Worm (Caenorhabditis elegans) whole organism, L2 larva: ENCODE measurements around the gene gfi-3.

Source experiments
- C34F6.9 ChIP-seq: fragments of 150-350 bp; optimal IDR thresholded peaks from 2 replicates; lab custom pipeline; 2014; ENCODE audit warnings: missing biosample characterization, missing genetic modification characterization
- F13H6.1 ChIP-seq: sonication (generic microtip); optimal IDR thresholded peaks from 2 replicates; lab custom pipeline; 2016; ENCODE audit warnings: missing genetic modification characterization, missing compliant biosample characterization
- R02D3.7 ChIP-seq: fragments of 150-350 bp; optimal IDR thresholded peaks from 2 replicates; lab custom pipeline; 2014; ENCODE audit warnings: missing biosample characterization, missing genetic modification characterization
- Y55F3AM.14 ChIP-seq: fragments of 200-800 bp; sonication (Bioruptor generic); optimal IDR thresholded peaks from 2 replicates; lab custom pipeline; 2018; ENCODE audit warnings: mild to moderate bottlenecking, missing genetic modification characterization, missing compliant biosample characterization
- ZK546.5 ChIP-seq: sonication (generic microtip); optimal IDR thresholded peaks from 2 replicates; lab custom pipeline; 2017; ENCODE audit warnings: missing biosample characterization, missing genetic modification characterization
- alr-1 ChIP-seq: fragments of 150-350 bp; optimal IDR thresholded peaks from 2 replicates; lab custom pipeline; 2014; ENCODE audit warnings: missing biosample characterization, missing genetic modification characterization
- aly-2 ChIP-seq: fragments of 150-350 bp; optimal IDR thresholded peaks from 2 replicates; lab custom pipeline; 2014; ENCODE audit warnings: missing biosample characterization, missing genetic modification characterization
- ama-1 ChIP-seq: fragments of 150-350 bp; optimal IDR thresholded peaks from 2 replicates; lab custom pipeline; 2018; ENCODE audit warnings: inconsistent platforms
- blmp-1 ChIP-seq: sonication (generic microtip); optimal IDR thresholded peaks from 2 replicates; lab custom pipeline; 2017; ENCODE audit warnings: missing genetic modification characterization, mild to moderate bottlenecking, missing compliant biosample characterization, antibody characterized with exemption, moderate library complexity; ENCODE audit not compliant: insufficient read depth
- ceh-16 ChIP-seq: fragments of 150-350 bp; optimal IDR thresholded peaks from 2 replicates; lab custom pipeline; 2014; ENCODE audit warnings: missing biosample characterization, missing genetic modification characterization
- ceh-82 ChIP-seq: fragments of 150-350 bp; optimal IDR thresholded peaks from 2 replicates; lab custom pipeline; 2014; ENCODE audit warnings: missing biosample characterization, missing genetic modification characterization
- crh-2 ChIP-seq: sonication (generic microtip); optimal IDR thresholded peaks from 2 replicates; lab custom pipeline; 2017; ENCODE audit warnings: missing biosample characterization, missing genetic modification characterization
- dmd-4 ChIP-seq: sonication (generic microtip); optimal IDR thresholded peaks from 2 replicates; lab custom pipeline; 2017; ENCODE audit warnings: missing biosample characterization, missing genetic modification characterization
- egl-27 ChIP-seq: sonication (generic microtip); optimal IDR thresholded peaks from 3 replicates; lab custom pipeline; 2017; ENCODE audit warnings: missing biosample characterization, missing genetic modification reagents, missing genetic modification characterization
- elt-3 ChIP-seq: sonication (generic microtip); optimal IDR thresholded peaks from 2 replicates; lab custom pipeline; 2017; ENCODE audit warnings: missing biosample characterization, missing genetic modification characterization
- fos-1 ChIP-seq: fragments of 150-350 bp; optimal IDR thresholded peaks from 2 replicates; lab custom pipeline; 2014; ENCODE audit warnings: missing biosample characterization, missing genetic modification characterization
- gmeb-1 ChIP-seq: fragments of 150-350 bp; optimal IDR thresholded peaks from 2 replicates; lab custom pipeline; 2014; ENCODE audit warnings: missing biosample characterization, missing genetic modification characterization
- lin-11 ChIP-seq: fragments of 150-350 bp; sonication (generic microtip); optimal IDR thresholded peaks from 2 replicates; lab custom pipeline; 2014; ENCODE audit warnings: missing biosample characterization, missing genetic modification characterization, inconsistent platforms, mixed read lengths
- lin-39 ChIP-seq: fragments of 150-350 bp; optimal IDR thresholded peaks from 2 replicates; lab custom pipeline; 2014; ENCODE audit warnings: missing biosample characterization, missing genetic modification reagents, missing genetic modification characterization
- lsy-2 ChIP-seq, 2 experiments: fragments of 150-350 bp in 1 of 2; sonication (generic microtip) in 1 of 2; optimal IDR thresholded peaks; 2 replicates each; lab custom pipeline; 2014 to 2017; ENCODE audit warnings: missing biosample characterization in 2 of 2, missing genetic modification characterization in 2 of 2
- mab-5 ChIP-seq: fragments of 150-350 bp; optimal IDR thresholded peaks from 2 replicates; lab custom pipeline; 2014; ENCODE audit warnings: missing biosample characterization, missing genetic modification characterization
- mbf-1 ChIP-seq: sonication (generic microtip); optimal IDR thresholded peaks from 2 replicates; lab custom pipeline; 2017; ENCODE audit warnings: missing biosample characterization, missing genetic modification characterization
- mdl-1 ChIP-seq, 2 experiments: fragments of 150-350 bp in 1 of 2; sonication (generic microtip) in 1 of 2; optimal IDR thresholded peaks; 2 replicates each; lab custom pipeline; 2017; ENCODE audit warnings: missing biosample characterization in 2 of 2, missing genetic modification characterization in 2 of 2
- nhr-10 ChIP-seq: sonication (generic microtip); optimal IDR thresholded peaks from 2 replicates; lab custom pipeline; 2017; ENCODE audit warnings: missing biosample characterization, missing genetic modification characterization
- nhr-11 ChIP-seq: fragments of 150-350 bp; optimal IDR thresholded peaks from 2 replicates; lab custom pipeline; 2014; ENCODE audit warnings: missing biosample characterization, missing genetic modification characterization
- nhr-12 ChIP-seq: fragments of 150-350 bp; optimal IDR thresholded peaks from 2 replicates; lab custom pipeline; 2014; ENCODE audit warnings: missing biosample characterization, missing genetic modification characterization
- nhr-129 ChIP-seq: fragments of 150-350 bp; optimal IDR thresholded peaks from 2 replicates; lab custom pipeline; 2014; ENCODE audit warnings: missing biosample characterization, missing genetic modification characterization
- nhr-21 ChIP-seq: fragments of 150-350 bp; optimal IDR thresholded peaks from 2 replicates; lab custom pipeline; 2014; ENCODE audit warnings: missing biosample characterization, missing genetic modification characterization
- nhr-23 ChIP-seq: fragments of 150-350 bp; optimal IDR thresholded peaks from 2 replicates; lab custom pipeline; 2014; ENCODE audit warnings: missing biosample characterization, missing genetic modification reagents, missing genetic modification characterization
- nhr-237 ChIP-seq: fragments of 150-350 bp; optimal IDR thresholded peaks from 2 replicates; lab custom pipeline; 2014; ENCODE audit warnings: missing biosample characterization, missing genetic modification characterization
- nhr-25 ChIP-seq: fragments of 150-350 bp; sonication (generic microtip); optimal IDR thresholded peaks from 3 replicates; lab custom pipeline; 2014; ENCODE audit warnings: missing biosample characterization, missing genetic modification characterization
- nhr-6 ChIP-seq: fragments of 150-350 bp; optimal IDR thresholded peaks from 2 replicates; lab custom pipeline; 2014; ENCODE audit warnings: missing biosample characterization, missing genetic modification characterization
- nhr-77 ChIP-seq: fragments of 150-350 bp; optimal IDR thresholded peaks from 2 replicates; lab custom pipeline; 2014; ENCODE audit warnings: missing biosample characterization, missing genetic modification characterization
- peb-1 ChIP-seq: fragments of 150-350 bp; optimal IDR thresholded peaks from 2 replicates; lab custom pipeline; 2014; ENCODE audit warnings: missing biosample characterization, missing genetic modification characterization
- sem-4 ChIP-seq: fragments of 150-350 bp; optimal IDR thresholded peaks from 2 replicates; lab custom pipeline; 2014; ENCODE audit warnings: missing biosample characterization, missing genetic modification reagents, missing genetic modification characterization
- skn-1 ChIP-seq: sonication (generic microtip); optimal IDR thresholded peaks from 2 replicates; lab custom pipeline; 2017; ENCODE audit warnings: missing biosample characterization, missing genetic modification characterization
- sma-9 ChIP-seq, 2 experiments: fragments of 150-350 bp in 1 of 2; sonication (generic microtip) in 1 of 2; optimal IDR thresholded peaks; 2 replicates each; lab custom pipeline; 2014 to 2016; ENCODE audit warnings: missing genetic modification characterization in 2 of 2, mild to moderate bottlenecking in 1 of 2, missing biosample characterization in 1 of 2, missing compliant biosample characterization in 1 of 2, missing genetic modification reagents in 1 of 2, moderate library complexity in 1 of 2
- snpc-4 ChIP-seq: fragments of 150-350 bp; optimal IDR thresholded peaks from 2 replicates; lab custom pipeline; 2014; ENCODE audit warnings: missing biosample characterization, missing genetic modification characterization
- unc-39 ChIP-seq: fragments of 150-350 bp; optimal IDR thresholded peaks from 2 replicates; lab custom pipeline; 2014; ENCODE audit warnings: missing biosample characterization, missing genetic modification characterization
- unc-55 ChIP-seq: fragments of 150-350 bp; sonication (generic microtip); optimal IDR thresholded peaks from 3 replicates; lab custom pipeline; 2014; ENCODE audit warnings: missing biosample characterization, missing genetic modification reagents, missing genetic modification characterization
- unc-62 ChIP-seq: fragments of 150-350 bp; optimal IDR thresholded peaks from 2 replicates; lab custom pipeline; 2014; ENCODE audit warnings: missing biosample characterization, missing genetic modification reagents, missing genetic modification characterization
- zag-1 ChIP-seq: fragments of 150-350 bp; optimal IDR thresholded peaks from 2 replicates; lab custom pipeline; 2014; ENCODE audit warnings: missing biosample characterization, missing genetic modification characterization
- ztf-1 ChIP-seq: fragments of 200-800 bp; sonication (Bioruptor generic); conservative IDR thresholded peaks from 2 replicates; pipeline ENCODE4 v1.3.6; 2022; ENCODE audit warnings: missing genetic modification characterization, missing compliant biosample characterization
- ztf-11 ChIP-seq: sonication (generic microtip); optimal IDR thresholded peaks from 2 replicates; lab custom pipeline; 2017; ENCODE audit warnings: missing biosample characterization, missing genetic modification characterization
- ztf-4 ChIP-seq: fragments of 150-350 bp; optimal IDR thresholded peaks from 2 replicates; lab custom pipeline; 2014; ENCODE audit warnings: missing biosample characterization, missing genetic modification characterization

gfi-3 gene

ce11 chrX:14503800-14504550, 23.6 kb downstream of the gfi-3 start, which contains the start of gene M163.1:
TSS of gene M163.1 (minus strand) at chrX:14503824.
- TF ChIP-seq elt-3 (tag; lab: Kevin White, UChicago) (no peak), ceh-16 (tag; lab: Kevin White, UChicago) (peak; percentile 71), fos-1 (tag; lab: Kevin White, UChicago) (peak; percentile 39), F13H6.1 (peak; percentile 27), sma-9 (GFP tag; optimal IDR thresholded peaks at IDR 0.05; lab: Kevin White, UChicago) (peak; percentile 6), sma-9 (tag; optimal IDR thresholded peaks at IDR 0.05; lab: Kevin White, UChicago) (no peak), nhr-11 (tag; lab: Kevin White, UChicago) (no peak), ceh-82 (tag; lab: Kevin White, UChicago) (no peak)

- TF ChIP-seq Y55F3AM.14 (GFP tag; lab: Kevin White, UChicago) (peak; percentile 11), sma-9 (GFP tag; optimal IDR thresholded peaks at IDR 0.05; lab: Kevin White, UChicago) (peak; percentile 60), sma-9 (tag; optimal IDR thresholded peaks at IDR 0.05; lab: Kevin White, UChicago) (no peak), gmeb-1 (tag; lab: Kevin White, UChicago) (no peak), fos-1 (tag; lab: Kevin White, UChicago) (peak; percentile 13), alr-1 (tag; lab: Kevin White, UChicago) (no peak)
Observed at ce11 chrX:14504551-14504902, 24.2 kb downstream of the gfi-3 start.

ce11 chrX:14505578-14506353, 25.4 kb downstream of the gfi-3 start:
- TF ChIP-seq Y55F3AM.14 (GFP tag; lab: Kevin White, UChicago) (no peak), ceh-82 (tag; lab: Kevin White, UChicago) (no peak), sem-4 (tag; lab: Kevin White, UChicago) (no peak), aly-2 (tag; lab: Kevin White, UChicago) (no peak), nhr-25 (tag; lab: Kevin White, UChicago) (peak; percentile 62), lsy-2 (tag; optimal IDR thresholded peaks at IDR 0.05; lab: Kevin White, UChicago) (peak in 1 of 2 experiments; percentile 30), unc-62 (GFP tag; lab: Kevin White, UChicago) (no peak), nhr-23 (tag; lab: Kevin White, UChicago) (no peak), dmd-4 (tag; lab: Kevin White, UChicago) (no peak), nhr-237 (no peak), F13H6.1 (peak; percentile 84), ztf-4 (tag; lab: Kevin White, UChicago) (no peak), mbf-1 (no peak), ztf-11 (no peak), nhr-10 (tag; lab: Kevin White, UChicago) (no peak), egl-27 (peak; percentile 43), ZK546.5 (no peak), crh-2 (tag; lab: Kevin White, UChicago) (peak; percentile 20), unc-55 (GFP tag; lab: Kevin White, UChicago) (no peak), mab-5 (no peak), lin-11 (tag; lab: Kevin White, UChicago) (no peak), elt-3 (tag; lab: Kevin White, UChicago) (no peak), skn-1 (tag; lab: Kevin White, UChicago) (no peak), sma-9 (GFP tag; optimal IDR thresholded peaks at IDR 0.05; lab: Kevin White, UChicago) (peak; percentile 83), sma-9 (tag; optimal IDR thresholded peaks at IDR 0.05; lab: Kevin White, UChicago) (peak; percentile 5), ama-1 (lab: Kevin White, UChicago) (no peak), nhr-129 (tag; lab: Kevin White, UChicago) (peak; percentile 66), ztf-1 (GFP tag; lab: Robert Waterston, UW) (no peak), nhr-21 (tag; lab: Kevin White, UChicago) (no peak), fos-1 (tag; lab: Kevin White, UChicago) (peak; percentile 92), nhr-11 (tag; lab: Kevin White, UChicago) (no peak), nhr-12 (tag; lab: Kevin White, UChicago) (no peak), ceh-16 (tag; lab: Kevin White, UChicago) (no peak), nhr-6 (tag; lab: Kevin White, UChicago) (no peak), unc-39 (tag; lab: Kevin White, UChicago) (no peak), snpc-4 (tag; lab: Kevin White, UChicago) (no peak), gmeb-1 (tag; lab: Kevin White, UChicago) (peak; percentile 51), lin-39 (tag; lab: Kevin White, UChicago) (no peak), nhr-77 (tag; lab: Kevin White, UChicago) (no peak), peb-1 (no peak), R02D3.7 (tag; lab: Kevin White, UChicago) (no peak), zag-1 (tag; lab: Kevin White, UChicago) (no peak), alr-1 (tag; lab: Kevin White, UChicago) (no peak), C34F6.9 (tag; lab: Kevin White, UChicago) (peak; percentile 61), blmp-1 (tag; lab: Kevin White, UChicago) (peak; percentile 44), mdl-1 (tag; optimal IDR thresholded peaks at IDR 0.05; lab: Kevin White, UChicago) (no peak)
